Worm (Caenorhabditis elegans) whole organism, L1 larva: ENCODE measurements around the gene col-131.

Experiments
- F16B12.6 ChIP-seq: fragments of 150-350 bp; optimal IDR thresholded peaks from 2 replicates; lab custom pipeline; 2014; ENCODE audit warnings: missing biosample characterization, missing genetic modification characterization
- Y116A8C.19 ChIP-seq: sonication (generic microtip); optimal IDR thresholded peaks from 2 replicates; lab custom pipeline; 2016; ENCODE audit warnings: missing compliant biosample characterization, missing genetic modification characterization, borderline replicate concordance
- aha-1 ChIP-seq: fragments of 150-350 bp; optimal IDR thresholded peaks from 2 replicates; lab custom pipeline; 2014; ENCODE audit warnings: missing biosample characterization, missing genetic modification characterization
- aly-2 ChIP-seq: fragments of 150-350 bp; optimal IDR thresholded peaks from 2 replicates; lab custom pipeline; 2014; ENCODE audit warnings: missing biosample characterization, missing genetic modification characterization
- ceh-63 ChIP-seq: fragments of 200-800 bp; sonication (Bioruptor generic); optimal IDR thresholded peaks from 2 replicates; lab custom pipeline; 2018; ENCODE audit warnings: mild to moderate bottlenecking, missing genetic modification characterization, missing compliant biosample characterization
- ceh-8 ChIP-seq: fragments of 200-800 bp; sonication (Bioruptor generic); optimal IDR thresholded peaks from 2 replicates; lab custom pipeline; 2018; ENCODE audit warnings: mild to moderate bottlenecking, missing genetic modification characterization, moderate library complexity, missing compliant biosample characterization
- ceh-82 ChIP-seq, 3 experiments: fragments of 150-350 bp in 1 of 3; sonication (generic microtip) in 2 of 3; optimal IDR thresholded peaks; 2 replicates each; lab custom pipeline; 2014 to 2017; ENCODE audit warnings: missing biosample characterization in 3 of 3, missing genetic modification characterization in 3 of 3
- ceh-88 ChIP-seq: fragments of 200-800 bp; sonication (Bioruptor generic); IDR thresholded peaks from 2 replicates; pipeline ENCODE4 v1.3.6; 2022; ENCODE audit warnings: missing genetic modification characterization, missing compliant biosample characterization
- dpl-1 ChIP-seq, 3 experiments: fragments of 150-350 bp in 2 of 3; sonication (generic microtip) in 1 of 3; optimal IDR thresholded peaks; 2 replicates each; lab custom pipeline; 2014 to 2017; ENCODE audit warnings: missing biosample characterization in 3 of 3, missing genetic modification characterization in 3 of 3, missing genetic modification reagents in 3 of 3
- dsc-1 ChIP-seq: sonication (generic microtip); optimal IDR thresholded peaks from 2 replicates; lab custom pipeline; 2016; ENCODE audit warnings: mild to moderate bottlenecking, missing genetic modification characterization, missing compliant biosample characterization
- efl-1 ChIP-seq, 4 experiments: fragments of 150-350 bp; optimal IDR thresholded peaks in 3 of 4; peaks in 1 of 4; 1 replicate in 1 of 4; 2 replicates in 3 of 4; lab custom pipeline; 2014; ENCODE audit warnings: missing biosample characterization in 2 of 4, missing genetic modification characterization in 2 of 4, missing genetic modification reagents in 2 of 4
- efl-3 ChIP-seq: fragments of 200-800 bp; sonication (Bioruptor generic); optimal IDR thresholded peaks from 2 replicates; lab custom pipeline; 2018; ENCODE audit warnings: mild to moderate bottlenecking, missing genetic modification characterization, missing compliant biosample characterization
- egl-27 ChIP-seq, 2 experiments: fragments of 150-350 bp in 1 of 2; sonication (generic microtip); optimal IDR thresholded peaks; 3 replicates each; lab custom pipeline; 2017 to 2018; ENCODE audit warnings: missing biosample characterization in 2 of 2, missing genetic modification characterization in 2 of 2, missing genetic modification reagents in 2 of 2
- elt-3 ChIP-seq, 6 experiments: fragments of 150-350 bp in 1 of 6; sonication (generic microtip); optimal IDR thresholded peaks; 2 replicates each; lab custom pipeline; 2017 to 2018; ENCODE audit warnings: missing biosample characterization in 6 of 6, missing genetic modification characterization in 6 of 6, inconsistent platforms in 1 of 6
- ets-5 ChIP-seq: fragments of 200-800 bp; sonication (Bioruptor generic); IDR thresholded peaks from 2 replicates; pipeline ENCODE4 v1.3.6; 2022; ENCODE audit warnings: missing genetic modification characterization, missing compliant biosample characterization
- fkh-4 ChIP-seq: sonication (generic microtip); optimal IDR thresholded peaks from 2 replicates; lab custom pipeline; 2016; ENCODE audit warnings: missing compliant biosample characterization, missing genetic modification characterization, borderline replicate concordance
- hpl-2 ChIP-seq: fragments of 150-350 bp; optimal IDR thresholded peaks from 2 replicates; lab custom pipeline; 2014; ENCODE audit warnings: missing biosample characterization, missing genetic modification reagents, missing genetic modification characterization
- irx-1 ChIP-seq: sonication (generic microtip); optimal IDR thresholded peaks from 2 replicates; lab custom pipeline; 2016; ENCODE audit warnings: missing genetic modification characterization, missing compliant biosample characterization
- isw-1 ChIP-seq: fragments of 200-800 bp; sonication (Bioruptor generic); IDR thresholded peaks from 2 replicates; pipeline ENCODE4 v1.3.6; 2022; ENCODE audit warnings: missing genetic modification characterization, missing compliant biosample characterization
- lin-13 ChIP-seq: fragments of 150-350 bp; optimal IDR thresholded peaks from 2 replicates; lab custom pipeline; 2014; ENCODE audit warnings: missing biosample characterization, missing genetic modification reagents, missing genetic modification characterization
- lin-14 ChIP-seq: fragments of 200-800 bp; sonication (Bioruptor generic); optimal IDR thresholded peaks from 2 replicates; lab custom pipeline; 2018; ENCODE audit warnings: mild to moderate bottlenecking, missing genetic modification characterization, moderate library complexity, missing compliant biosample characterization
- lsy-2 ChIP-seq, 2 experiments: fragments of 150-350 bp; optimal IDR thresholded peaks; 2 replicates each; lab custom pipeline; 2014; ENCODE audit warnings: missing biosample characterization in 2 of 2, missing genetic modification characterization in 2 of 2
- mab-9 ChIP-seq: fragments of 200-800 bp; sonication (Bioruptor generic); IDR thresholded peaks from 2 replicates; pipeline ENCODE4 v1.3.6; 2022; ENCODE audit warnings: missing genetic modification reagents, missing genetic modification characterization, missing compliant biosample characterization
- mep-1 ChIP-seq: fragments of 150-350 bp; optimal IDR thresholded peaks from 2 replicates; lab custom pipeline; 2014; ENCODE audit warnings: missing biosample characterization, missing genetic modification characterization
- nhr-11 ChIP-seq: fragments of 150-350 bp; optimal IDR thresholded peaks from 2 replicates; lab custom pipeline; 2014; ENCODE audit warnings: missing biosample characterization, missing genetic modification characterization
- nhr-12 ChIP-seq: sonication (generic microtip); optimal IDR thresholded peaks from 2 replicates; lab custom pipeline; 2017; ENCODE audit warnings: missing biosample characterization, missing genetic modification characterization
- nhr-20 ChIP-seq: sonication (generic microtip); optimal IDR thresholded peaks from 2 replicates; lab custom pipeline; 2016; ENCODE audit warnings: mild to moderate bottlenecking, missing genetic modification characterization, missing compliant biosample characterization
- nhr-47 ChIP-seq: sonication (generic microtip); optimal IDR thresholded peaks from 2 replicates; lab custom pipeline; 2016; ENCODE audit warnings: mild to moderate bottlenecking, missing genetic modification characterization, moderate library complexity, missing compliant biosample characterization
- nhr-71 ChIP-seq: sonication (generic microtip); optimal IDR thresholded peaks from 2 replicates; lab custom pipeline; 2016; ENCODE audit warnings: mild to moderate bottlenecking, missing genetic modification characterization, moderate library complexity, missing compliant biosample characterization
- nhr-76 ChIP-seq: sonication (generic microtip); optimal IDR thresholded peaks from 2 replicates; lab custom pipeline; 2017; ENCODE audit warnings: missing biosample characterization, missing genetic modification characterization
- nhr-77 ChIP-seq: fragments of 150-350 bp; optimal IDR thresholded peaks from 2 replicates; lab custom pipeline; 2014; ENCODE audit warnings: missing biosample characterization, missing genetic modification characterization
- nhr-85 ChIP-seq: sonication (generic microtip); peaks from one replicate; lab custom pipeline; 2016; ENCODE audit warnings: missing genetic modification characterization, inconsistent platforms, missing compliant biosample characterization
- nhr-90 ChIP-seq: sonication (generic microtip); optimal IDR thresholded peaks from 2 replicates; lab custom pipeline; 2016; ENCODE audit warnings: mild to moderate bottlenecking, missing genetic modification characterization, missing compliant biosample characterization; ENCODE audit not compliant: poor library complexity
- pag-3 ChIP-seq: sonication (generic microtip); optimal IDR thresholded peaks from 2 replicates; lab custom pipeline; 2017; ENCODE audit warnings: missing genetic modification characterization, mild to moderate bottlenecking, missing compliant biosample characterization, antibody characterized with exemption, borderline replicate concordance; ENCODE audit not compliant: insufficient read depth
- pax-3 ChIP-seq: fragments of 200-800 bp; sonication (Bioruptor generic); optimal IDR thresholded peaks from 2 replicates; lab custom pipeline; 2018; ENCODE audit warnings: mild to moderate bottlenecking, missing genetic modification characterization, moderate library complexity, missing compliant biosample characterization
- pqm-1 ChIP-seq: sonication (generic microtip); optimal IDR thresholded peaks from 3 replicates; lab custom pipeline; 2017; ENCODE audit warnings: missing biosample characterization, missing genetic modification characterization
- skn-1 ChIP-seq: fragments of 150-350 bp; optimal IDR thresholded peaks from 2 replicates; lab custom pipeline; 2014; ENCODE audit warnings: missing biosample characterization, missing genetic modification characterization
- snu-23 ChIP-seq: sonication (generic microtip); optimal IDR thresholded peaks from 2 replicates; lab custom pipeline; 2016; ENCODE audit warnings: missing genetic modification characterization, missing compliant biosample characterization
- sox-4 ChIP-seq: sonication (generic microtip); optimal IDR thresholded peaks from 2 replicates; lab custom pipeline; 2016; ENCODE audit warnings: missing genetic modification characterization, missing compliant biosample characterization
- tlp-1 ChIP-seq: fragments of 150-350 bp; optimal IDR thresholded peaks from 2 replicates; lab custom pipeline; 2014; ENCODE audit warnings: missing biosample characterization, missing genetic modification characterization
- unc-130 ChIP-seq: fragments of 150-350 bp; optimal IDR thresholded peaks from 2 replicates; lab custom pipeline; 2017; ENCODE audit warnings: missing biosample characterization, missing genetic modification characterization, inconsistent platforms
- xbp-1 ChIP-seq: sonication (generic microtip); optimal IDR thresholded peaks from 2 replicates; lab custom pipeline; 2016; ENCODE audit warnings: missing genetic modification characterization, missing compliant biosample characterization
- ztf-11 ChIP-seq, 2 experiments: sonication (generic microtip); optimal IDR thresholded peaks; 2 replicates each; lab custom pipeline; 2016 to 2017; ENCODE audit warnings: missing genetic modification characterization in 2 of 2, missing biosample characterization in 1 of 2, missing compliant biosample characterization in 1 of 2
- ztf-4 ChIP-seq: fragments of 150-350 bp; optimal IDR thresholded peaks from 2 replicates; lab custom pipeline; 2014; ENCODE audit warnings: missing biosample characterization, missing genetic modification characterization

col-131 gene

ce11 chrIV:13093677-13094076 lies 26.6 kb upstream of the col-131 start, which contains the start of the genes prcc-1 and C39E9.12 (continued):
- TF ChIP-seq ets-5 (no peak), nhr-77 (tag; lab: Kevin White, UChicago) (peak; percentile 54), pax-3 (tag; lab: Kevin White, UChicago) (no peak), aha-1 (tag; lab: Kevin White, UChicago) (no peak), F16B12.6 (peak; percentile 66), ceh-82 (tag; optimal IDR thresholded peaks at IDR 0.05; lab: Kevin White, UChicago) (peak; percentile 27 to 78 (median 63))
- TF ChIP-seq, all 84 proteins: peak for 32

- TF ChIP-seq snu-23 (GFP tag; lab: Kevin White, UChicago) (no peak), nhr-12 (tag; lab: Kevin White, UChicago) (no peak), nhr-76 (tag; lab: Kevin White, UChicago) (no peak), pqm-1 (no peak), mep-1 (tag; lab: Kevin White, UChicago) (no peak), lin-13 (GFP tag; lab: Kevin White, UChicago) (no peak), unc-130 (no peak), nhr-90 (tag; lab: Kevin White, UChicago) (no peak), ztf-4 (tag; lab: Kevin White, UChicago) (no peak), dpl-1 (GFP tag; optimal IDR thresholded peaks at IDR 0.05; lab: Kevin White, UChicago) (no peak), lin-14 (GFP tag; lab: Kevin White, UChicago) (no peak), F16B12.6 (no peak), nhr-47 (tag; lab: Kevin White, UChicago) (no peak), xbp-1 (tag; lab: Kevin White, UChicago) (no peak), hpl-2 (GFP tag; lab: Kevin White, UChicago) (no peak), ceh-8 (GFP tag; lab: Kevin White, UChicago) (no peak)
Measured at ce11 chrIV:13090967-13091366, 23.9 kb upstream of the col-131 start, which contains the start of gene col-132. Gene col-132 (minus strand): TSS chrIV:13091067.

ce11 chrIV:13089671-13090242 lies 22.7 kb upstream of the col-131 start:
- TF ChIP-seq nhr-47 (tag; lab: Kevin White, UChicago) (no peak), dpl-1 (GFP tag; optimal IDR thresholded peaks at IDR 0.05; lab: Kevin White, UChicago) (no peak), ceh-88 (GFP tag; lab: Robert Waterston, UW) (no peak), aly-2 (tag; lab: Kevin White, UChicago) (no peak), isw-1 (GFP tag; lab: Robert Waterston, UW) (no peak), ztf-11 (tag; optimal IDR thresholded peaks at IDR 0.05; lab: Kevin White, UChicago) (no peak), egl-27 (tag; optimal IDR thresholded peaks at IDR 0.05; lab: Kevin White, UChicago) (no peak), elt-3 (tag; optimal IDR thresholded peaks at IDR 0.05; lab: Kevin White, UChicago) (no peak), efl-1 (optimal IDR thresholded peaks at IDR 0.05; lab: Kevin White, UChicago) (no peak), efl-1 (GFP tag; optimal IDR thresholded peaks at IDR 0.05 in 1 of 2; lab: Kevin White, UChicago) (no peak), efl-3 (no peak), sox-4 (no peak), snu-23 (GFP tag; lab: Kevin White, UChicago) (no peak), skn-1 (tag; lab: Kevin White, UChicago) (no peak), dsc-1 (tag; lab: Kevin White, UChicago) (no peak), mab-9 (GFP tag; lab: Robert Waterston, UW) (no peak)

ce11 chrIV:13086705-13087104 lies 19.6 kb upstream of the col-131 start, which contains the start of gene spin-2:
Gene spin-2 (plus strand): TSS chrIV:13087005.
- TF ChIP-seq nhr-20 (tag; lab: Kevin White, UChicago) (no peak), ets-5 (no peak), dpl-1 (GFP tag; optimal IDR thresholded peaks at IDR 0.05; lab: Kevin White, UChicago) (no peak), isw-1 (GFP tag; lab: Robert Waterston, UW) (no peak), nhr-71 (tag; lab: Kevin White, UChicago) (no peak), fkh-4 (tag; lab: Kevin White, UChicago) (no peak), tlp-1 (tag; lab: Kevin White, UChicago) (no peak), mab-9 (GFP tag; lab: Robert Waterston, UW) (no peak), ceh-63 (no peak), lsy-2 (tag; optimal IDR thresholded peaks at IDR 0.05; lab: Kevin White, UChicago) (no peak), elt-3 (tag; optimal IDR thresholded peaks at IDR 0.05; lab: Kevin White, UChicago) (no peak), pag-3 (tag; lab: Kevin White, UChicago) (no peak), Y116A8C.19 (no peak), pqm-1 (no peak), ztf-4 (tag; lab: Kevin White, UChicago) (no peak), lin-14 (GFP tag; lab: Kevin White, UChicago) (no peak), irx-1 (tag; lab: Kevin White, UChicago) (no peak), nhr-85 (tag; lab: Kevin White, UChicago) (no peak), nhr-11 (tag; lab: Kevin White, UChicago) (no peak)
